Worm (Caenorhabditis elegans): Measurements from ENCODE around the gene F39F10.4.

ce11 chrX:16942316-16942715 is 38.8 kb upstream of the F39F10.4 start:
- TF ChIP-seq dao-5 (tag; optimal IDR thresholded peaks at IDR 0.05), result no peak
- TF ChIP-seq him-1 (tag; optimal IDR thresholded peaks at IDR 0.05), result no peak

Measured in whole organism, L4/young adult.